Fruit fly (Drosophila melanogaster) whole organism, embryonic: Measurements from ENCODE around the gene siz.

ENCODE experiments used
- Ada2b ChIP-seq: fragments of 200-800 bp; sonication (Bioruptor generic); IDR thresholded peaks from 2 replicates; pipeline ENCODE4 v1.3.6; 2022; ENCODE audit warnings: missing biosample characterization, missing genetic modification characterization
- Adf1 ChIP-seq: fragments of 200-800 bp; sonication (Bioruptor generic); IDR thresholded peaks from 2 replicates; pipeline ENCODE4 v1.3.6; 2022; ENCODE audit warnings: missing biosample characterization, missing genetic modification characterization
- Aef1 ChIP-seq: fragments of 200-800 bp; sonication (Bioruptor generic); IDR thresholded peaks from 3 replicates; pipeline ENCODE4 v1.3.6; 2022; ENCODE audit warnings: missing biosample characterization, missing genetic modification characterization
- BtbVII ChIP-seq: fragments of 200-800 bp; sonication (Bioruptor generic); optimal IDR thresholded peaks from 3 replicates; lab custom pipeline; 2017; ENCODE audit warnings: missing biosample characterization, mild to moderate bottlenecking, missing genetic modification characterization
- CG10565 ChIP-seq: fragments of 200-800 bp; sonication (Bioruptor generic); optimal IDR thresholded peaks from 3 replicates; lab custom pipeline; 2016; ENCODE audit warnings: missing biosample characterization, mild to moderate bottlenecking, missing genetic modification characterization
- CG10979 ChIP-seq: fragments of 200-800 bp; sonication (Bioruptor generic); optimal IDR thresholded peaks from 2 replicates; lab custom pipeline; 2018; ENCODE audit warnings: missing biosample characterization, mild to moderate bottlenecking, missing genetic modification characterization, moderate library complexity
- CG11695 ChIP-seq: fragments of 200-800 bp; sonication (Bioruptor generic); IDR thresholded peaks from 3 replicates; pipeline ENCODE4 v1.3.6; 2022; ENCODE audit warnings: missing biosample characterization, missing genetic modification characterization
- CG13287 ChIP-seq: fragments of 200-800 bp; sonication (Bioruptor generic); IDR thresholded peaks from 2 replicates; pipeline ENCODE4 v1.3.6; 2022; ENCODE audit warnings: missing biosample characterization, missing genetic modification characterization; ENCODE audit not compliant: partially characterized antibody
- CG14860 ChIP-seq: fragments of 200-800 bp; sonication (Bioruptor generic); IDR thresholded peaks from 3 replicates; pipeline ENCODE4 v1.3.6; 2022; ENCODE audit warnings: missing biosample characterization, missing genetic modification characterization; ENCODE audit not compliant: partially characterized antibody
- CG16813 ChIP-seq: fragments of 200-800 bp; sonication (Bioruptor generic); IDR thresholded peaks from 3 replicates; pipeline ENCODE4 v1.3.6; 2022; ENCODE audit warnings: missing biosample characterization, missing genetic modification characterization; ENCODE audit not compliant: partially characterized antibody
- CG16815 ChIP-seq: fragments of 200-800 bp; sonication (Bioruptor generic); optimal IDR thresholded peaks from 3 replicates; lab custom pipeline; 2017; ENCODE audit warnings: missing biosample characterization, mild to moderate bottlenecking, missing genetic modification characterization
- CG2202 ChIP-seq: fragments of 200-800 bp; sonication (Bioruptor generic); optimal IDR thresholded peaks from 2 replicates; lab custom pipeline; 2018; ENCODE audit warnings: missing biosample characterization, mild to moderate bottlenecking, missing genetic modification characterization
- CG2875 ChIP-seq: fragments of 200-800 bp; sonication (Bioruptor generic); optimal IDR thresholded peaks from 2 replicates; lab custom pipeline; 2017; ENCODE audit warnings: missing biosample characterization, mild to moderate bottlenecking, missing genetic modification characterization, missing genetic modification reagents
- CG33557 ChIP-seq: fragments of 200-800 bp; sonication (Bioruptor generic); optimal IDR thresholded peaks from 2 replicates; lab custom pipeline; 2019; ENCODE audit warnings: missing biosample characterization, mild to moderate bottlenecking, missing genetic modification characterization, moderate library complexity
- CG4328 ChIP-seq: fragments of 200-800 bp; sonication (Bioruptor generic); optimal IDR thresholded peaks from 3 replicates; lab custom pipeline; 2017; ENCODE audit warnings: missing biosample characterization, missing genetic modification reagents, missing genetic modification characterization
- CG6254 ChIP-seq: fragments of 200-800 bp; sonication (Bioruptor generic); optimal IDR thresholded peaks from 3 replicates; lab custom pipeline; 2017; ENCODE audit warnings: mild to moderate bottlenecking, missing biosample characterization, missing genetic modification reagents, missing genetic modification characterization
- CG7556 ChIP-seq: fragments of 200-800 bp; sonication (Bioruptor generic); optimal IDR thresholded peaks from 2 replicates; lab custom pipeline; 2017; ENCODE audit warnings: missing biosample characterization, mild to moderate bottlenecking, missing genetic modification characterization
- CG7987 ChIP-seq: fragments of 200-800 bp; sonication (Bioruptor generic); optimal IDR thresholded peaks from 2 replicates; lab custom pipeline; 2018; ENCODE audit warnings: missing biosample characterization, mild to moderate bottlenecking, missing genetic modification characterization, moderate library complexity
- CG9876 ChIP-seq: fragments of 200-800 bp; sonication (Bioruptor generic); optimal IDR thresholded peaks from 2 replicates; lab custom pipeline; 2016; ENCODE audit warnings: missing biosample characterization, missing genetic modification characterization
- CrebB ChIP-seq: fragments of 200-800 bp; sonication (Bioruptor generic); optimal IDR thresholded peaks from 3 replicates; lab custom pipeline; 2018; ENCODE audit warnings: missing biosample characterization, mild to moderate bottlenecking, missing genetic modification characterization
- Dll ChIP-seq: fragments of 200-800 bp; sonication (Bioruptor generic); IDR thresholded peaks from 4 replicates; pipeline ENCODE4 v1.3.6; 2022; ENCODE audit warnings: missing biosample characterization, missing genetic modification characterization; ENCODE audit not compliant: partially characterized antibody
- Ets97D ChIP-seq: fragments of 200-800 bp; sonication (Bioruptor generic); optimal IDR thresholded peaks from 3 replicates; lab custom pipeline; 2016; ENCODE audit warnings: missing biosample characterization, missing genetic modification characterization
- Fer1 ChIP-seq: fragments of 200-800 bp; sonication (Bioruptor generic); optimal IDR thresholded peaks from 2 replicates; lab custom pipeline; 2017; ENCODE audit warnings: missing biosample characterization, mild to moderate bottlenecking, missing genetic modification characterization
- Gug ChIP-seq: fragments of 200-800 bp; sonication (Bioruptor generic); IDR thresholded peaks from 4 replicates; pipeline ENCODE4 v1.3.6; 2022; ENCODE audit warnings: missing biosample characterization, missing genetic modification characterization
- HLH3B ChIP-seq: fragments of 200-800 bp; sonication (Bioruptor generic); IDR thresholded peaks from 2 replicates; pipeline ENCODE4 v1.3.6; 2022; ENCODE audit warnings: missing biosample characterization, missing genetic modification characterization
- Hr39 ChIP-seq: fragments of >200 bp; optimal IDR thresholded peaks from 2 replicates; lab custom pipeline; 2017
- NC2β ChIP-seq: fragments of 200-800 bp; sonication (Bioruptor generic); optimal IDR thresholded peaks from 2 replicates; lab custom pipeline; 2016; ENCODE audit warnings: missing biosample characterization, missing genetic modification characterization
- NFAT ChIP-seq: fragments of 200-800 bp; sonication (Bioruptor generic); IDR thresholded peaks from 2 replicates; pipeline ENCODE4 v1.3.6; 2022; ENCODE audit warnings: missing biosample characterization, missing genetic modification characterization
- Optix ChIP-seq: fragments of 200-800 bp; sonication (Bioruptor generic); IDR thresholded peaks from 3 replicates; pipeline ENCODE4 v1.3.6; 2022; ENCODE audit warnings: missing biosample characterization, missing genetic modification characterization
- Pdp1 ChIP-seq, 2 experiments: fragments of 200-800 bp; sonication (Bioruptor generic); optimal IDR thresholded peaks; 3 replicates each; lab custom pipeline; 2016; ENCODE audit warnings: missing biosample characterization in 2 of 2, missing genetic modification characterization in 2 of 2, mild to moderate bottlenecking in 1 of 2, moderate library complexity in 1 of 2
- Sry-δ ChIP-seq: fragments of 200-800 bp; sonication (Bioruptor generic); optimal IDR thresholded peaks from 2 replicates; lab custom pipeline; 2016; ENCODE audit warnings: missing biosample characterization, missing genetic modification characterization
- al ChIP-seq: fragments of 200-800 bp; sonication (Bioruptor generic); IDR thresholded peaks from 2 replicates; pipeline ENCODE4 v1.3.6; 2022; ENCODE audit warnings: missing biosample characterization, missing genetic modification characterization
- az2 ChIP-seq: fragments of 200-800 bp; sonication (Bioruptor generic); optimal IDR thresholded peaks from 3 replicates; lab custom pipeline; 2016; ENCODE audit warnings: missing biosample characterization, missing genetic modification characterization
- bsh ChIP-seq, 2 experiments: fragments of 200-800 bp; sonication (Bioruptor generic); optimal IDR thresholded peaks; 2 replicates each; lab custom pipeline; 2017 to 2018; ENCODE audit warnings: mild to moderate bottlenecking in 2 of 2, missing biosample characterization in 2 of 2, missing genetic modification characterization in 2 of 2, moderate library complexity in 1 of 2
- crc ChIP-seq: fragments of 200-800 bp; sonication (Bioruptor generic); optimal IDR thresholded peaks from 2 replicates; lab custom pipeline; 2016; ENCODE audit warnings: missing biosample characterization, missing genetic modification characterization
- dati ChIP-seq: fragments of 200-800 bp; sonication (Bioruptor generic); IDR thresholded peaks from 2 replicates; pipeline ENCODE4 v1.3.6; 2022; ENCODE audit warnings: missing biosample characterization, missing genetic modification characterization
- fd102C ChIP-seq: fragments of 200-800 bp; sonication (Bioruptor generic); optimal IDR thresholded peaks from 2 replicates; lab custom pipeline; 2018; ENCODE audit warnings: missing biosample characterization, mild to moderate bottlenecking, missing genetic modification characterization, moderate library complexity
- jigr1 ChIP-seq: fragments of 200-800 bp; sonication (Bioruptor generic); IDR thresholded peaks from 3 replicates; pipeline ENCODE4 v1.3.6; 2022; ENCODE audit warnings: missing biosample characterization, missing genetic modification characterization
- knrl ChIP-seq: fragments of 200-800 bp; sonication (Bioruptor generic); IDR thresholded peaks from 3 replicates; pipeline ENCODE4 v1.3.6; 2022; ENCODE audit warnings: missing biosample characterization, missing genetic modification characterization; ENCODE audit not compliant: partially characterized antibody
- lola ChIP-seq, 3 experiments: fragments of >200 bp in 2 of 3; fragments of 200-800 bp in 1 of 3; sonication (Bioruptor generic) in 1 of 3; optimal IDR thresholded peaks; 2 replicates each; lab custom pipeline; 2017 to 2019; ENCODE audit warnings: missing biosample characterization in 3 of 3, missing genetic modification characterization in 3 of 3, mild to moderate bottlenecking in 1 of 3, moderate library complexity in 1 of 3
- org-1 ChIP-seq: fragments of 200-800 bp; sonication (Bioruptor generic); optimal IDR thresholded peaks from 2 replicates; lab custom pipeline; 2017; ENCODE audit warnings: missing biosample characterization, missing genetic modification characterization
- pita ChIP-seq: fragments of 200-800 bp; sonication (Bioruptor generic); optimal IDR thresholded peaks from 2 replicates; lab custom pipeline; 2017; ENCODE audit warnings: missing biosample characterization, mild to moderate bottlenecking, missing genetic modification characterization
- ro ChIP-seq: fragments of 200-800 bp; sonication (Bioruptor generic); IDR thresholded peaks from 2 replicates; pipeline ENCODE4 v1.3.6; 2022; ENCODE audit warnings: missing biosample characterization, missing genetic modification characterization
- sens-2 ChIP-seq: fragments of 200-800 bp; sonication (Bioruptor generic); IDR thresholded peaks from 2 replicates; pipeline ENCODE4 v1.3.6; 2022; ENCODE audit warnings: missing biosample characterization, missing genetic modification characterization
- seq ChIP-seq: fragments of 200-800 bp; sonication (Bioruptor generic); IDR thresholded peaks from 2 replicates; pipeline ENCODE4 v1.3.6; 2022; ENCODE audit warnings: missing biosample characterization, missing genetic modification characterization
- slou ChIP-seq: fragments of 200-800 bp; sonication (Bioruptor generic); optimal IDR thresholded peaks from 3 replicates; lab custom pipeline; 2016; ENCODE audit warnings: missing biosample characterization, missing genetic modification characterization
- so ChIP-seq: fragments of 200-800 bp; sonication (Bioruptor generic); IDR thresholded peaks from 3 replicates; pipeline ENCODE4 v1.3.6; 2022; ENCODE audit warnings: missing biosample characterization, missing genetic modification characterization
- ttk ChIP-seq: fragments of 200-800 bp; sonication (Bioruptor generic); IDR thresholded peaks from 2 replicates; pipeline ENCODE4 v2.1.2; 2022; ENCODE audit warnings: missing biosample characterization, missing genetic modification characterization
- wor ChIP-seq: fragments of 200-800 bp; sonication (Bioruptor generic); IDR thresholded peaks from 2 replicates; pipeline ENCODE4 v1.3.6; 2022; ENCODE audit warnings: missing biosample characterization, missing genetic modification characterization
- zen ChIP-seq: fragments of 200-800 bp; sonication (Bioruptor generic); optimal IDR thresholded peaks from 3 replicates; lab custom pipeline; 2018; ENCODE audit warnings: missing biosample characterization, mild to moderate bottlenecking, missing genetic modification characterization, moderate library complexity

Gene siz

dm6 chr3L:21010846-21011607 lies 23.3 kb upstream of the siz start (continued):
- TF ChIP-seq az2 (GFP tag; lab: Kevin White, UChicago) (no peak), Dll (GFP tag; lab: Robert Waterston, UW) (no peak), pita (GFP tag; lab: Kevin White, UChicago) (no peak), CG2202 (tag; lab: Kevin White, UChicago) (no peak), CG33557 (GFP tag; lab: Kevin White, UChicago) (no peak), fd102C (no peak), ttk (GFP tag; lab: Robert Waterston, UW) (no peak), Optix (no peak), dati (GFP tag; lab: Robert Waterston, UW) (no peak), Fer1 (GFP tag; lab: Kevin White, UChicago) (peak; percentile 35), slou (no peak), BtbVII (GFP tag; lab: Kevin White, UChicago) (peak; percentile 15), Adf1 (no peak; the same call in 1 of the 2 replicates), wor (GFP tag; lab: Robert Waterston, UW) (no peak), Ets97D (GFP tag; lab: Kevin White, UChicago) (no peak), NC2β (no peak), lola (GFP tag; optimal IDR thresholded peaks at IDR 0.05; lab: Kevin White, UChicago) (no peak), jigr1 (GFP tag; lab: Robert Waterston, UW) (no peak), CG4328 (no peak), CG16813 (GFP tag; lab: Robert Waterston, UW) (no peak), CG10565 (GFP tag; lab: Kevin White, UChicago) (no peak), knrl (GFP tag; lab: Robert Waterston, UW) (no peak), ro (GFP tag; lab: Robert Waterston, UW) (no peak), CG11695 (GFP tag; lab: Robert Waterston, UW) (0 out of 3 replicates have a peak, but pooled peaks have one; percentile 29), CrebB (tag; lab: Kevin White, UChicago) (no peak), so (GFP tag; lab: Robert Waterston, UW) (no peak; the same call in 2 of the 3 replicates), Ada2b (GFP tag; lab: Robert Waterston, UW) (no peak), zen (peak; percentile 72), Sry-δ (GFP tag; lab: Kevin White, UChicago) (no peak), CG6254 (GFP tag; lab: Kevin White, UChicago) (no peak), CG2875 (no peak), CG14860 (no peak), CG13287 (no peak), Aef1 (no peak), CG16815 (GFP tag; lab: Kevin White, UChicago) (no peak), crc (GFP tag; lab: Kevin White, UChicago) (no peak), bsh (GFP tag; optimal IDR thresholded peaks at IDR 0.05; lab: Kevin White, UChicago) (no peak), Gug (no peak), HLH3B (GFP tag; lab: Robert Waterston, UW) (no peak), Pdp1 (GFP tag; optimal IDR thresholded peaks at IDR 0.05; lab: Kevin White, UChicago) (peak in 1 of 2 experiments; percentile 91), Hr39 (lab: Kevin White, UChicago) (no peak), sens-2 (GFP tag; lab: Robert Waterston, UW) (no peak), seq (GFP tag; lab: Robert Waterston, UW) (peak; percentile 16; the same call in 1 of the 2 replicates), CG9876 (GFP tag; lab: Kevin White, UChicago) (no peak), CG7987 (no peak), NFAT (GFP tag; lab: Robert Waterston, UW) (no peak), CG7556 (GFP tag; lab: Kevin White, UChicago) (no peak), al (GFP tag; lab: Robert Waterston, UW) (no peak), CG10979 (tag; lab: Kevin White, UChicago) (no peak), org-1 (no peak)
